Worm (Caenorhabditis elegans) whole organism, L2 larva: ENCODE data around the gene F39C12.1.

Experiments used
- C34F6.9 ChIP-seq: fragments of 150-350 bp; optimal IDR thresholded peaks from 2 replicates; lab custom pipeline; 2014; ENCODE audit warnings: missing biosample characterization, missing genetic modification characterization
- F13H6.1 ChIP-seq: sonication (generic microtip); optimal IDR thresholded peaks from 2 replicates; lab custom pipeline; 2016; ENCODE audit warnings: missing genetic modification characterization, missing compliant biosample characterization
- R02D3.7 ChIP-seq: fragments of 150-350 bp; optimal IDR thresholded peaks from 2 replicates; lab custom pipeline; 2014; ENCODE audit warnings: missing biosample characterization, missing genetic modification characterization
- ZK546.5 ChIP-seq: sonication (generic microtip); optimal IDR thresholded peaks from 2 replicates; lab custom pipeline; 2017; ENCODE audit warnings: missing biosample characterization, missing genetic modification characterization
- alr-1 ChIP-seq: fragments of 150-350 bp; optimal IDR thresholded peaks from 2 replicates; lab custom pipeline; 2014; ENCODE audit warnings: missing biosample characterization, missing genetic modification characterization
- ama-1 ChIP-seq: fragments of 150-350 bp; optimal IDR thresholded peaks from 2 replicates; lab custom pipeline; 2018; ENCODE audit warnings: inconsistent platforms
- blmp-1 ChIP-seq: sonication (generic microtip); optimal IDR thresholded peaks from 2 replicates; lab custom pipeline; 2017; ENCODE audit warnings: missing genetic modification characterization, mild to moderate bottlenecking, missing compliant biosample characterization, antibody characterized with exemption, moderate library complexity; ENCODE audit not compliant: insufficient read depth
- ceh-16 ChIP-seq: fragments of 150-350 bp; optimal IDR thresholded peaks from 2 replicates; lab custom pipeline; 2014; ENCODE audit warnings: missing biosample characterization, missing genetic modification characterization
- crh-2 ChIP-seq: sonication (generic microtip); optimal IDR thresholded peaks from 2 replicates; lab custom pipeline; 2017; ENCODE audit warnings: missing biosample characterization, missing genetic modification characterization
- dmd-4 ChIP-seq: sonication (generic microtip); optimal IDR thresholded peaks from 2 replicates; lab custom pipeline; 2017; ENCODE audit warnings: missing biosample characterization, missing genetic modification characterization
- egl-27 ChIP-seq: sonication (generic microtip); optimal IDR thresholded peaks from 3 replicates; lab custom pipeline; 2017; ENCODE audit warnings: missing biosample characterization, missing genetic modification reagents, missing genetic modification characterization
- elt-1 ChIP-seq: fragments of 150-350 bp; optimal IDR thresholded peaks from 2 replicates; lab custom pipeline; 2014; ENCODE audit warnings: missing biosample characterization, missing genetic modification characterization
- elt-3 ChIP-seq: sonication (generic microtip); optimal IDR thresholded peaks from 2 replicates; lab custom pipeline; 2017; ENCODE audit warnings: missing biosample characterization, missing genetic modification characterization
- fos-1 ChIP-seq: fragments of 150-350 bp; optimal IDR thresholded peaks from 2 replicates; lab custom pipeline; 2014; ENCODE audit warnings: missing biosample characterization, missing genetic modification characterization
- gmeb-1 ChIP-seq: fragments of 150-350 bp; optimal IDR thresholded peaks from 2 replicates; lab custom pipeline; 2014; ENCODE audit warnings: missing biosample characterization, missing genetic modification characterization
- lin-11 ChIP-seq: fragments of 150-350 bp; sonication (generic microtip); optimal IDR thresholded peaks from 2 replicates; lab custom pipeline; 2014; ENCODE audit warnings: missing biosample characterization, missing genetic modification characterization, inconsistent platforms, mixed read lengths
- lin-39 ChIP-seq: fragments of 150-350 bp; optimal IDR thresholded peaks from 2 replicates; lab custom pipeline; 2014; ENCODE audit warnings: missing biosample characterization, missing genetic modification reagents, missing genetic modification characterization
- lsy-2 ChIP-seq, 2 experiments: fragments of 150-350 bp in 1 of 2; sonication (generic microtip) in 1 of 2; optimal IDR thresholded peaks; 2 replicates each; lab custom pipeline; 2014 to 2017; ENCODE audit warnings: missing biosample characterization in 2 of 2, missing genetic modification characterization in 2 of 2
- mbf-1 ChIP-seq: sonication (generic microtip); optimal IDR thresholded peaks from 2 replicates; lab custom pipeline; 2017; ENCODE audit warnings: missing biosample characterization, missing genetic modification characterization
- mdl-1 ChIP-seq, 2 experiments: fragments of 150-350 bp in 1 of 2; sonication (generic microtip) in 1 of 2; optimal IDR thresholded peaks; 2 replicates each; lab custom pipeline; 2017; ENCODE audit warnings: missing biosample characterization in 2 of 2, missing genetic modification characterization in 2 of 2
- nhr-10 ChIP-seq: sonication (generic microtip); optimal IDR thresholded peaks from 2 replicates; lab custom pipeline; 2017; ENCODE audit warnings: missing biosample characterization, missing genetic modification characterization
- nhr-11 ChIP-seq: fragments of 150-350 bp; optimal IDR thresholded peaks from 2 replicates; lab custom pipeline; 2014; ENCODE audit warnings: missing biosample characterization, missing genetic modification characterization
- nhr-129 ChIP-seq: fragments of 150-350 bp; optimal IDR thresholded peaks from 2 replicates; lab custom pipeline; 2014; ENCODE audit warnings: missing biosample characterization, missing genetic modification characterization
- nhr-21 ChIP-seq: fragments of 150-350 bp; optimal IDR thresholded peaks from 2 replicates; lab custom pipeline; 2014; ENCODE audit warnings: missing biosample characterization, missing genetic modification characterization
- nhr-23 ChIP-seq: fragments of 150-350 bp; optimal IDR thresholded peaks from 2 replicates; lab custom pipeline; 2014; ENCODE audit warnings: missing biosample characterization, missing genetic modification reagents, missing genetic modification characterization
- nhr-237 ChIP-seq: fragments of 150-350 bp; optimal IDR thresholded peaks from 2 replicates; lab custom pipeline; 2014; ENCODE audit warnings: missing biosample characterization, missing genetic modification characterization
- nhr-6 ChIP-seq: fragments of 150-350 bp; optimal IDR thresholded peaks from 2 replicates; lab custom pipeline; 2014; ENCODE audit warnings: missing biosample characterization, missing genetic modification characterization
- peb-1 ChIP-seq: fragments of 150-350 bp; optimal IDR thresholded peaks from 2 replicates; lab custom pipeline; 2014; ENCODE audit warnings: missing biosample characterization, missing genetic modification characterization
- skn-1 ChIP-seq: sonication (generic microtip); optimal IDR thresholded peaks from 2 replicates; lab custom pipeline; 2017; ENCODE audit warnings: missing biosample characterization, missing genetic modification characterization
- sma-3 ChIP-seq: sonication (generic microtip); optimal IDR thresholded peaks from 2 replicates; lab custom pipeline; 2016; ENCODE audit warnings: missing genetic modification reagents, missing genetic modification characterization, missing compliant biosample characterization
- sma-9 ChIP-seq, 2 experiments: fragments of 150-350 bp in 1 of 2; sonication (generic microtip) in 1 of 2; optimal IDR thresholded peaks; 2 replicates each; lab custom pipeline; 2014 to 2016; ENCODE audit warnings: missing genetic modification characterization in 2 of 2, mild to moderate bottlenecking in 1 of 2, missing biosample characterization in 1 of 2, missing compliant biosample characterization in 1 of 2, missing genetic modification reagents in 1 of 2, moderate library complexity in 1 of 2
- snpc-4 ChIP-seq: fragments of 150-350 bp; optimal IDR thresholded peaks from 2 replicates; lab custom pipeline; 2014; ENCODE audit warnings: missing biosample characterization, missing genetic modification characterization
- unc-39 ChIP-seq: fragments of 150-350 bp; optimal IDR thresholded peaks from 2 replicates; lab custom pipeline; 2014; ENCODE audit warnings: missing biosample characterization, missing genetic modification characterization
- unc-55 ChIP-seq: fragments of 150-350 bp; sonication (generic microtip); optimal IDR thresholded peaks from 3 replicates; lab custom pipeline; 2014; ENCODE audit warnings: missing biosample characterization, missing genetic modification reagents, missing genetic modification characterization
- unc-62 ChIP-seq: fragments of 150-350 bp; optimal IDR thresholded peaks from 2 replicates; lab custom pipeline; 2014; ENCODE audit warnings: missing biosample characterization, missing genetic modification reagents, missing genetic modification characterization
- ztf-1 ChIP-seq: fragments of 200-800 bp; sonication (Bioruptor generic); conservative IDR thresholded peaks from 2 replicates; pipeline ENCODE4 v1.3.6; 2022; ENCODE audit warnings: missing genetic modification characterization, missing compliant biosample characterization
- ztf-11 ChIP-seq: sonication (generic microtip); optimal IDR thresholded peaks from 2 replicates; lab custom pipeline; 2017; ENCODE audit warnings: missing biosample characterization, missing genetic modification characterization
- ztf-4 ChIP-seq: fragments of 150-350 bp; optimal IDR thresholded peaks from 2 replicates; lab custom pipeline; 2014; ENCODE audit warnings: missing biosample characterization, missing genetic modification characterization

Gene F39C12.1

ce11 chrX:4795329-4795728, 57.7 kb downstream of the F39C12.1 start:
- TF ChIP-seq mbf-1 (tag; lab: Kevin White, UChicago) (no peak), ztf-1 (GFP tag; lab: Robert Waterston, UW) (no peak), blmp-1 (tag; lab: Kevin White, UChicago) (peak; percentile 98), sma-9 (GFP tag; optimal IDR thresholded peaks at IDR 0.05; lab: Kevin White, UChicago) (peak; percentile 83), sma-9 (tag; optimal IDR thresholded peaks at IDR 0.05; lab: Kevin White, UChicago) (no peak), sma-3 (GFP tag; lab: Kevin White, UChicago) (peak; percentile 10), C34F6.9 (tag; lab: Kevin White, UChicago) (no peak), nhr-11 (no peak), gmeb-1 (peak; percentile 1), nhr-237 (tag; lab: Kevin White, UChicago) (no peak), F13H6.1 (peak; percentile 64), lsy-2 (tag; optimal IDR thresholded peaks at IDR 0.05; lab: Kevin White, UChicago) (peak in 1 of 2 experiments; percentile 4), elt-3 (tag; lab: Kevin White, UChicago) (no peak), lin-39 (tag; lab: Kevin White, UChicago) (no peak), nhr-129 (tag; lab: Kevin White, UChicago) (peak; percentile 14), fos-1 (tag; lab: Kevin White, UChicago) (peak; percentile 74), ceh-16 (tag; lab: Kevin White, UChicago) (no peak), crh-2 (tag; lab: Kevin White, UChicago) (peak; percentile 73), unc-62 (GFP tag; lab: Kevin White, UChicago) (no peak), unc-55 (GFP tag; lab: Kevin White, UChicago) (no peak)

ce11 chrX:4794062-4794461, 58.9 kb downstream of the F39C12.1 start:
- peak; percentile 40 for TF ChIP-seq fos-1 (tag; lab: Kevin White, UChicago)
- TF ChIP-seq alr-1 (tag; lab: Kevin White, UChicago) = no peak
- TF ChIP-seq sma-9 (GFP tag; optimal IDR thresholded peaks at IDR 0.05; lab: Kevin White, UChicago) = peak; percentile 53
- TF ChIP-seq sma-9 (tag; optimal IDR thresholded peaks at IDR 0.05; lab: Kevin White, UChicago) = no peak
- TF ChIP-seq crh-2 (tag; lab: Kevin White, UChicago) = peak; percentile 63
- no peak for TF ChIP-seq nhr-129 (tag; lab: Kevin White, UChicago)
- TF ChIP-seq blmp-1 (tag; lab: Kevin White, UChicago) = peak; percentile 91
- peak; percentile 88 for TF ChIP-seq F13H6.1
- TF ChIP-seq unc-55 (GFP tag; lab: Kevin White, UChicago) = no peak
- TF ChIP-seq egl-27 (tag; lab: Kevin White, UChicago) = peak; percentile 11
- peak; percentile 41 for TF ChIP-seq sma-3 (GFP tag; lab: Kevin White, UChicago)
- peak; percentile 75 for TF ChIP-seq gmeb-1
- no peak for TF ChIP-seq skn-1 (tag; lab: Kevin White, UChicago)
- no peak for TF ChIP-seq snpc-4 (tag; lab: Kevin White, UChicago)
- TF ChIP-seq mdl-1 (tag; optimal IDR thresholded peaks at IDR 0.05; lab: Kevin White, UChicago) = peak in 1 of 2 experiments; percentile 26
- no peak for TF ChIP-seq lsy-2 (tag; optimal IDR thresholded peaks at IDR 0.05; lab: Kevin White, UChicago)

- TF ChIP-seq ztf-4 (tag; lab: Kevin White, UChicago) (no peak), ama-1 (lab: Kevin White, UChicago) (no peak), lin-11 (tag; lab: Kevin White, UChicago) (no peak), fos-1 (tag; lab: Kevin White, UChicago) (no peak), ztf-11 (tag; lab: Kevin White, UChicago) (no peak), snpc-4 (tag; lab: Kevin White, UChicago) (no peak), unc-39 (tag; lab: Kevin White, UChicago) (no peak), blmp-1 (tag; lab: Kevin White, UChicago) (no peak), sma-3 (GFP tag; lab: Kevin White, UChicago) (no peak), nhr-23 (no peak), nhr-129 (tag; lab: Kevin White, UChicago) (no peak), nhr-21 (no peak), unc-55 (GFP tag; lab: Kevin White, UChicago) (no peak), sma-9 (GFP tag; optimal IDR thresholded peaks at IDR 0.05; lab: Kevin White, UChicago) (no peak), sma-9 (tag; optimal IDR thresholded peaks at IDR 0.05; lab: Kevin White, UChicago) (no peak), lin-39 (tag; lab: Kevin White, UChicago) (no peak), nhr-10 (tag; lab: Kevin White, UChicago) (no peak), dmd-4 (tag; lab: Kevin White, UChicago) (no peak), egl-27 (tag; lab: Kevin White, UChicago) (no peak), elt-3 (tag; lab: Kevin White, UChicago) (no peak)
These were observed 60.0 kb downstream of the F39C12.1 start, which contains the start of gene F43C9.1 for ce11 chrX:4792979-4793378. Gene F43C9.1, plus strand, starts transcription at chrX:4793279.

DNA sequence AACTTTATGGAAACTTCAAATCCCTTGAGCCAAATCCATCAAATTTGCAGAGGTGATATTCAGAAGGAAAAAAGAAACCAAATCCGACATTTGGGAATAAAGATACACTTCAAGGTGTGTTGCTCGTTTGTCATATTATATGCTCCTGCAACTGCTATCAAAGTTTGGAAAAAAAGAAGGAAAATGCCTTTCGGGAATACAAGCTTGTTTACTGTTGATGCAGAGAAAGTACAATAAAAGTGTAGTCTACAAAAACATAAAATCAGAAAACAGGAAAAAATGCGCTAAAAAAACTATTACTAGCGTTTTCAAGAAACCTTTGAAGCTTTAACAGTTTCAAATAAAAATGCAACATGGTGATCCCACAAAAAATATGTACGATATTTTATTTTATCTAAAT, 62.4 kb downstream of the F39C12.1 start:
- TF ChIP-seq alr-1 (tag; lab: Kevin White, UChicago) (no peak), nhr-6 (tag; lab: Kevin White, UChicago) (no peak), nhr-11 (no peak), elt-1 (tag; lab: Kevin White, UChicago) (no peak), blmp-1 (tag; lab: Kevin White, UChicago) (no peak), ceh-16 (tag; lab: Kevin White, UChicago) (no peak), lsy-2 (tag; optimal IDR thresholded peaks at IDR 0.05; lab: Kevin White, UChicago) (no peak), mdl-1 (tag; optimal IDR thresholded peaks at IDR 0.05; lab: Kevin White, UChicago) (no peak), ZK546.5 (tag; lab: Kevin White, UChicago) (no peak), R02D3.7 (tag; lab: Kevin White, UChicago) (no peak), lin-39 (tag; lab: Kevin White, UChicago) (no peak), peb-1 (tag; lab: Kevin White, UChicago) (no peak), lin-11 (tag; lab: Kevin White, UChicago) (no peak)
- TF ChIP-seq, all 48 proteins: peak for 0
